Worm (Caenorhabditis elegans) whole organism, L4 larva: Measurements from ENCODE around the gene B0252.11.

Experiments
- D1046.2 ChIP-seq: fragments of 200-800 bp; sonication (Bioruptor generic); IDR thresholded peaks from 2 replicates; pipeline ENCODE4 v1.3.6; 2022; ENCODE audit warnings: missing genetic modification characterization, missing compliant biosample characterization
- T20F7.1 ChIP-seq: fragments of 200-800 bp; sonication (Bioruptor generic); optimal IDR thresholded peaks from 2 replicates; lab custom pipeline; 2018; ENCODE audit warnings: mild to moderate bottlenecking, missing genetic modification characterization, missing compliant biosample characterization
- Y75B8A.6 ChIP-seq: fragments of 200-800 bp; sonication (Bioruptor generic); IDR thresholded peaks from 2 replicates; pipeline ENCODE4 v1.3.6; 2022; ENCODE audit warnings: missing genetic modification reagents, missing genetic modification characterization, missing compliant biosample characterization
- ZK337.2 ChIP-seq: fragments of 200-800 bp; sonication (Bioruptor generic); IDR thresholded peaks from 2 replicates; pipeline ENCODE4 v1.3.6; 2022; ENCODE audit warnings: missing genetic modification reagents, missing genetic modification characterization, missing compliant biosample characterization
- aha-1 ChIP-seq: fragments of 150-350 bp; peaks from one replicate; lab custom pipeline; 2014; ENCODE audit warnings: missing biosample characterization, missing genetic modification characterization
- aly-2 ChIP-seq: sonication (generic microtip); optimal IDR thresholded peaks from 2 replicates; lab custom pipeline; 2018; ENCODE audit warnings: missing biosample characterization, missing genetic modification characterization
- attf-4 ChIP-seq: sonication (generic microtip); optimal IDR thresholded peaks from 3 replicates; lab custom pipeline; 2017; ENCODE audit warnings: missing biosample characterization, missing genetic modification characterization
- ceh-32 ChIP-seq: sonication (generic microtip); optimal IDR thresholded peaks from 2 replicates; lab custom pipeline; 2016; ENCODE audit warnings: mild to moderate bottlenecking, missing genetic modification characterization, missing compliant biosample characterization; ENCODE audit not compliant: poor library complexity
- ceh-82 ChIP-seq: sonication (generic microtip); optimal IDR thresholded peaks from 2 replicates; lab custom pipeline; 2017; ENCODE audit warnings: missing biosample characterization, missing genetic modification characterization
- ces-1 ChIP-seq: fragments of 150-350 bp; sonication (generic microtip); optimal IDR thresholded peaks from 4 replicates; lab custom pipeline; 2014; ENCODE audit warnings: missing biosample characterization, missing genetic modification reagents, missing genetic modification characterization
- daf-16 ChIP-seq, 3 experiments: sonication (generic microtip); optimal IDR thresholded peaks; 2 replicates each; lab custom pipeline; 2016 to 2017; ENCODE audit warnings: missing genetic modification characterization in 3 of 3, missing genetic modification reagents in 3 of 3, mild to moderate bottlenecking in 2 of 3, missing compliant biosample characterization in 2 of 3, missing biosample characterization in 1 of 3, moderate library complexity in 1 of 3
- duxl-1 ChIP-seq: sonication (generic microtip); optimal IDR thresholded peaks from 2 replicates; lab custom pipeline; 2016; ENCODE audit warnings: mild to moderate bottlenecking, missing genetic modification characterization, moderate library complexity, missing compliant biosample characterization; ENCODE audit not compliant: poor library complexity
- egl-27 ChIP-seq: sonication (generic microtip); optimal IDR thresholded peaks from 3 replicates; lab custom pipeline; 2017; ENCODE audit warnings: missing biosample characterization, missing genetic modification reagents, missing genetic modification characterization
- fkh-10 ChIP-seq: fragments of 150-350 bp; optimal IDR thresholded peaks from 2 replicates; lab custom pipeline; 2014; ENCODE audit warnings: missing biosample characterization, missing genetic modification reagents, missing genetic modification characterization
- hlh-11 ChIP-seq: fragments of 200-800 bp; sonication (Bioruptor generic); optimal IDR thresholded peaks from 2 replicates; lab custom pipeline; 2018; ENCODE audit warnings: mild to moderate bottlenecking, missing genetic modification characterization, missing compliant biosample characterization
- hmg-1.1 ChIP-seq: fragments of 200-800 bp; sonication (Bioruptor generic); IDR thresholded peaks from 2 replicates; pipeline ENCODE4 v1.3.6; 2022; ENCODE audit warnings: missing genetic modification reagents, missing genetic modification characterization, missing compliant biosample characterization
- lin-1 ChIP-seq: fragments of 200-800 bp; sonication (Bioruptor generic); IDR thresholded peaks from 2 replicates; pipeline ENCODE4 v1.3.6; 2022; ENCODE audit warnings: missing genetic modification reagents, missing genetic modification characterization, missing compliant biosample characterization
- lin-38 ChIP-seq: fragments of 200-800 bp; sonication (Bioruptor generic); IDR thresholded peaks from 2 replicates; pipeline ENCODE4 v1.3.6; 2022; ENCODE audit warnings: missing genetic modification reagents, missing genetic modification characterization, missing compliant biosample characterization
- madf-5 ChIP-seq, 2 experiments: fragments of 200-800 bp; sonication (Bioruptor generic); IDR thresholded peaks; 2 replicates each; pipeline ENCODE4 v1.3.6; 2022; ENCODE audit warnings: missing compliant biosample characterization in 2 of 2, missing genetic modification characterization in 2 of 2
- mdl-1 ChIP-seq, 2 experiments: fragments of 150-350 bp in 1 of 2; sonication (generic microtip) in 1 of 2; optimal IDR thresholded peaks; 2 replicates each; lab custom pipeline; 2014 to 2017; ENCODE audit warnings: missing biosample characterization in 2 of 2, missing genetic modification characterization in 2 of 2
- mdt-29 ChIP-seq: fragments of 200-800 bp; sonication (Bioruptor generic); IDR thresholded peaks from 2 replicates; pipeline ENCODE4 v1.3.6; 2022; ENCODE audit warnings: missing genetic modification reagents, missing genetic modification characterization, missing compliant biosample characterization
- mep-1 ChIP-seq: fragments of 150-350 bp; sonication (generic microtip); optimal IDR thresholded peaks from 3 replicates; lab custom pipeline; 2014; ENCODE audit warnings: missing biosample characterization, missing genetic modification characterization
- mes-2 ChIP-seq: sonication (generic microtip); optimal IDR thresholded peaks from 2 replicates; lab custom pipeline; 2016; ENCODE audit warnings: missing genotype, mild to moderate bottlenecking, missing genetic modification characterization, missing compliant biosample characterization; ENCODE audit not compliant: poor library complexity, severe bottlenecking
- mxl-2 ChIP-seq: fragments of 200-800 bp; sonication (Bioruptor generic); conservative IDR thresholded peaks from 2 replicates; pipeline ENCODE4 v1.3.6; 2022; ENCODE audit warnings: missing genetic modification reagents, missing genetic modification characterization, missing compliant biosample characterization
- mxl-3 ChIP-seq: fragments of 200-800 bp; sonication (Bioruptor generic); optimal IDR thresholded peaks from 2 replicates; lab custom pipeline; 2018; ENCODE audit warnings: mild to moderate bottlenecking, missing genetic modification characterization, missing compliant biosample characterization
- nhr-10 ChIP-seq: fragments of 150-350 bp; optimal IDR thresholded peaks from 2 replicates; lab custom pipeline; 2014; ENCODE audit warnings: missing biosample characterization, missing genetic modification characterization
- nhr-102 ChIP-seq: sonication (generic microtip); optimal IDR thresholded peaks from 2 replicates; lab custom pipeline; 2016; ENCODE audit warnings: mild to moderate bottlenecking, missing genetic modification characterization, moderate library complexity, missing compliant biosample characterization
- nhr-25 ChIP-seq: sonication (generic microtip); optimal IDR thresholded peaks from 2 replicates; lab custom pipeline; 2017; ENCODE audit warnings: missing genetic modification characterization, mild to moderate bottlenecking, missing compliant biosample characterization, antibody characterized with exemption, moderate library complexity, borderline replicate concordance; ENCODE audit not compliant: insufficient read depth
- nhr-28 ChIP-seq: fragments of 150-350 bp; optimal IDR thresholded peaks from 2 replicates; lab custom pipeline; 2014; ENCODE audit warnings: missing biosample characterization, missing genetic modification characterization
- nhr-6 ChIP-seq: fragments of 150-350 bp; optimal IDR thresholded peaks from 2 replicates; lab custom pipeline; 2014; ENCODE audit warnings: missing biosample characterization, missing genetic modification characterization
- nhr-76 ChIP-seq: fragments of 150-350 bp; optimal IDR thresholded peaks from 2 replicates; lab custom pipeline; 2014; ENCODE audit warnings: missing biosample characterization, missing genetic modification characterization
- nhr-77 ChIP-seq: fragments of 150-350 bp; optimal IDR thresholded peaks from 2 replicates; lab custom pipeline; 2014; ENCODE audit warnings: missing biosample characterization, missing genetic modification characterization
- php-3 ChIP-seq: fragments of 200-800 bp; sonication (Bioruptor generic); IDR thresholded peaks from 2 replicates; pipeline ENCODE4 v1.3.6; 2022; ENCODE audit warnings: missing genetic modification reagents, missing genetic modification characterization, missing compliant biosample characterization
- pqm-1 ChIP-seq: sonication (generic microtip); optimal IDR thresholded peaks from 2 replicates; lab custom pipeline; 2017; ENCODE audit warnings: missing biosample characterization, missing genetic modification characterization
- rbr-2 ChIP-seq: sonication (generic microtip); optimal IDR thresholded peaks from 2 replicates; lab custom pipeline; 2016; ENCODE audit warnings: missing genotype, missing genetic modification characterization, missing compliant biosample characterization
- saeg-2 ChIP-seq: fragments of 200-800 bp; sonication (Bioruptor generic); IDR thresholded peaks from 2 replicates; pipeline ENCODE4 v1.3.6; 2022; ENCODE audit warnings: missing genetic modification reagents, missing genetic modification characterization, missing compliant biosample characterization
- snpc-1.2 ChIP-seq: fragments of 200-800 bp; sonication (Bioruptor generic); IDR thresholded peaks from 2 replicates; pipeline ENCODE4 v1.3.6; 2022; ENCODE audit warnings: missing genetic modification reagents, missing genetic modification characterization, missing compliant biosample characterization
- snpc-4 ChIP-seq: fragments of 150-350 bp; optimal IDR thresholded peaks from 2 replicates; lab custom pipeline; 2014; ENCODE audit warnings: missing biosample characterization, missing genetic modification characterization
- spr-1 ChIP-seq: sonication (generic microtip); optimal IDR thresholded peaks from 2 replicates; lab custom pipeline; 2016; ENCODE audit warnings: mild to moderate bottlenecking, missing genetic modification characterization, missing compliant biosample characterization
- tra-1 ChIP-seq: fragments of 200-800 bp; sonication (Bioruptor generic); IDR thresholded peaks from 2 replicates; pipeline ENCODE4 v1.3.6; 2022; ENCODE audit warnings: missing genetic modification reagents, missing genetic modification characterization, missing compliant biosample characterization
- unc-62 ChIP-seq, 3 experiments: fragments of 150-350 bp in 1 of 3; sonication (generic microtip); optimal IDR thresholded peaks in 2 of 3; peaks in 1 of 3; 1 replicate in 1 of 3; 2 replicates in 2 of 3; lab custom pipeline; 2014 to 2017; ENCODE audit warnings: missing biosample characterization in 3 of 3, missing genetic modification characterization in 3 of 3, missing genetic modification reagents in 3 of 3, missing genotype in 1 of 3
- vab-7 ChIP-seq: fragments of 200-800 bp; sonication (Bioruptor generic); IDR thresholded peaks from 2 replicates; pipeline ENCODE4 v1.3.6; 2022; ENCODE audit warnings: missing genetic modification reagents, missing genetic modification characterization, missing compliant biosample characterization
- zag-1 ChIP-seq: fragments of 150-350 bp; optimal IDR thresholded peaks from 2 replicates; lab custom pipeline; 2014; ENCODE audit warnings: missing biosample characterization, missing genetic modification characterization
- ztf-11 ChIP-seq: fragments of 150-350 bp; optimal IDR thresholded peaks from 2 replicates; lab custom pipeline; 2014; ENCODE audit warnings: missing biosample characterization, missing genetic modification characterization

Gene B0252.11

DNA sequence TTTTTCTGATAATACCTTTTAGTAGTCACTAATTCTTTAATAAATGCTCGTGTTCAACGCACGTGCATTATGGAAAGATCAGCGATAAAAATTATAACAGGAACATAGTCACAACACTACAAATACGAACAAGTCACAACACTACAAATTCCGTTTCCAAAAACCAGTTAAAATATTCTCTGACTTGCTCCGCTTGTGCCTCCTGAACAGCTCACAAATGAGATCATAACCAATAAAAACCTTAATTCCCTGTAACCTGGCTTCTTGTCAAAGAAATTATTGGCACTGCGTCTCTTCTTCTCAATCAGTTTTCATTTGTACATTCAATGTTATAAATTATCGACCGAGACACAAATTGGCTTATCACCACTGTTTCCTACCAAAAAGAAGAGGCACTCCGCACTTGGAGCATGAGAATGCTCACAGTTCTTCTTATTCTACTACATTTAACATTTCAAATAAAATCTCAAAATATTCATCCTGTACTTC, 1.8 kb upstream of the B0252.11 start, which contains the start of gene B0252.1 (continued):
- TF ChIP-seq nhr-25 (tag; lab: Kevin White, UChicago) (no peak), nhr-10 (no peak), mep-1 (tag; lab: Kevin White, UChicago) (no peak), php-3 (GFP tag; lab: Robert Waterston, UW) (peak; percentile 95), nhr-102 (peak; percentile 31), egl-27 (no peak), nhr-76 (tag; lab: Kevin White, UChicago) (no peak), daf-16 (GFP tag; optimal IDR thresholded peaks at IDR 0.05; lab: Kevin White, UChicago) (no peak), daf-16 (tag; optimal IDR thresholded peaks at IDR 0.05; lab: Kevin White, UChicago) (peak; percentile 25), spr-1 (tag; lab: Kevin White, UChicago) (no peak), ZK337.2 (GFP tag; lab: Robert Waterston, UW) (no peak), rbr-2 (tag; lab: Kevin White, UChicago) (no peak), tra-1 (GFP tag; lab: Robert Waterston, UW) (no peak), aly-2 (tag; lab: Kevin White, UChicago) (no peak), snpc-1.2 (no peak), hlh-11 (tag; lab: Kevin White, UChicago) (peak; percentile 68), vab-7 (GFP tag; lab: Robert Waterston, UW) (no peak), zag-1 (no peak), nhr-6 (tag; lab: Kevin White, UChicago) (no peak), D1046.2 (no peak), nhr-28 (peak; percentile 97), ztf-11 (tag; lab: Kevin White, UChicago) (no peak), attf-4 (tag; lab: Kevin White, UChicago) (no peak), unc-62 (GFP tag; optimal IDR thresholded peaks at IDR 0.05 in 1 of 2; lab: Kevin White, UChicago) (no peak), unc-62 (tag; optimal IDR thresholded peaks at IDR 0.05; lab: Kevin White, UChicago) (no peak), nhr-77 (tag; lab: Kevin White, UChicago) (peak; percentile 27), madf-5 (GFP tag; IDR thresholded peaks at IDR 0.05; lab: Robert Waterston, UW) (no peak), mes-2 (no peak), lin-1 (GFP tag; lab: Robert Waterston, UW) (no peak), ceh-82 (no peak), hmg-1.1 (GFP tag; lab: Robert Waterston, UW) (no peak), saeg-2 (GFP tag; lab: Robert Waterston, UW) (no peak), aha-1 (tag; lab: Kevin White, UChicago) (peak; percentile 13), mdl-1 (tag; optimal IDR thresholded peaks at IDR 0.05; lab: Kevin White, UChicago) (no peak), fkh-10 (GFP tag; lab: Kevin White, UChicago) (no peak), mdt-29 (GFP tag; lab: Robert Waterston, UW) (no peak), mxl-2 (GFP tag; lab: Robert Waterston, UW) (no peak), duxl-1 (tag; lab: Kevin White, UChicago) (no peak), snpc-4 (tag; lab: Kevin White, UChicago) (no peak), ces-1 (no peak), lin-38 (GFP tag; lab: Robert Waterston, UW) (no peak), T20F7.1 (GFP tag; lab: Kevin White, UChicago) (no peak), mxl-3 (peak; percentile 20)

DNA sequence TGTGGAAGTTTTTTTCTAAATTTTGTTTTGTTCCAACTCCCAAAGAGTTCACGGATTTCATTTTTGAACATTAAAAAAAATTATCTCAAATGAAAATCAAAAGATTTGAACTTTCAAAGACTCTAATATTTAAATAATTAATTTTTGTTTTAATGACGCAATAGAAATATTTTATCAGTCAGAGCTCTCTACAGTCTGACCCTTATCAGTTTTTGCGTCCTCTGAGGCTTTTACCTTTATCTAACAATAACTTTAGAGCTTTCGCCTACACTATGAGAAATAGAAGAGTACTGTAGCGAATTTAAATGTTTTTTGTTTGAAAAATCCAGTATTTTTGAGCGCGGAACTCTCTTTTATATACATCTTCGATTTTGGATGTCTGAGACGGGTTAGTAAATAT, 1.3 kb upstream of the B0252.11 start, which contains the start of gene B0252.5:
B0252.5 (minus strand) TSS at position 17 of the 400 bp plus-strand sequence.
- TF ChIP-seq pqm-1 (tag; lab: Kevin White, UChicago) (peak; percentile 77), ceh-32 (tag; lab: Kevin White, UChicago) (no peak), Y75B8A.6 (GFP tag; lab: Robert Waterston, UW) (no peak), ces-1 (no peak), daf-16 (GFP tag; optimal IDR thresholded peaks at IDR 0.05; lab: Kevin White, UChicago) (no peak), daf-16 (tag; optimal IDR thresholded peaks at IDR 0.05; lab: Kevin White, UChicago) (peak; percentile 27)
